Fruit fly (Drosophila melanogaster) whole organism, pupa: ENCODE data around the gene Obp19a.

Experiments used
- CG10348 ChIP-seq: fragments of 200-800 bp; sonication (Bioruptor generic); IDR thresholded peaks from 2 replicates; pipeline ENCODE4 v1.3.6; 2022; ENCODE audit warnings: missing biosample characterization, missing genetic modification characterization
- CG12605 ChIP-seq: fragments of 200-800 bp; sonication (Bioruptor generic); IDR thresholded peaks from 2 replicates; pipeline ENCODE4 v1.3.6; 2022; ENCODE audit warnings: missing biosample characterization, missing genetic modification characterization
- CG13204 ChIP-seq: fragments of 200-800 bp; sonication (Bioruptor generic); optimal IDR thresholded peaks from 2 replicates; lab custom pipeline; 2018; ENCODE audit warnings: missing biosample characterization, mild to moderate bottlenecking, missing genetic modification characterization, moderate library complexity
- CG14655 ChIP-seq: fragments of 200-800 bp; sonication (Bioruptor generic); optimal IDR thresholded peaks from 3 replicates; lab custom pipeline; 2017; ENCODE audit warnings: mild to moderate bottlenecking, missing biosample characterization, missing genetic modification reagents, missing genetic modification characterization
- CG15710 ChIP-seq: fragments of 200-800 bp; sonication (Bioruptor generic); optimal IDR thresholded peaks from 2 replicates; lab custom pipeline; 2018; ENCODE audit warnings: missing biosample characterization, mild to moderate bottlenecking, missing genetic modification characterization, moderate library complexity
- CG17806 ChIP-seq: fragments of 200-800 bp; sonication (Bioruptor generic); optimal IDR thresholded peaks from 2 replicates; lab custom pipeline; 2018; ENCODE audit warnings: missing biosample characterization, mild to moderate bottlenecking, missing genetic modification characterization, moderate library complexity
- CG32121 ChIP-seq: fragments of 200-800 bp; sonication (Bioruptor generic); IDR thresholded peaks from 2 replicates; pipeline ENCODE4 v1.3.6; 2022; ENCODE audit warnings: missing biosample characterization, missing genetic modification characterization
- CG34367 ChIP-seq: fragments of 200-800 bp; sonication (Bioruptor generic); optimal IDR thresholded peaks from 2 replicates; lab custom pipeline; 2018; ENCODE audit warnings: missing biosample characterization, mild to moderate bottlenecking, missing genetic modification characterization
- CG4496 ChIP-seq: fragments of 200-800 bp; sonication (Bioruptor generic); IDR thresholded peaks from 3 replicates; pipeline ENCODE4 v1.3.6; 2022; ENCODE audit warnings: missing biosample characterization, missing genetic modification characterization
- CG8159 ChIP-seq: fragments of 200-800 bp; sonication (Bioruptor generic); optimal IDR thresholded peaks from 3 replicates; lab custom pipeline; 2018; ENCODE audit warnings: missing biosample characterization, mild to moderate bottlenecking, missing genetic modification characterization, moderate library complexity
- CG8301 ChIP-seq: fragments of 200-800 bp; sonication (Bioruptor generic); optimal IDR thresholded peaks from 2 replicates; lab custom pipeline; 2018; ENCODE audit warnings: missing biosample characterization, mild to moderate bottlenecking, missing genetic modification characterization
- CG9948 ChIP-seq: fragments of 200-800 bp; sonication (Bioruptor generic); optimal IDR thresholded peaks from 2 replicates; lab custom pipeline; 2018; ENCODE audit warnings: missing biosample characterization, mild to moderate bottlenecking, missing genetic modification characterization, moderate library complexity
- D1 ChIP-seq: fragments of 200-800 bp; sonication (Bioruptor generic); optimal IDR thresholded peaks from 2 replicates; lab custom pipeline; 2018; ENCODE audit warnings: missing biosample characterization, mild to moderate bottlenecking, missing genetic modification characterization, moderate library complexity
- EcR ChIP-seq: fragments of 200-800 bp; sonication (Bioruptor generic); optimal IDR thresholded peaks from 3 replicates; lab custom pipeline; 2019; ENCODE audit warnings: missing biosample characterization, missing genetic modification characterization, mild to moderate bottlenecking, moderate library complexity, missing genetic modification reagents
- Ets98B ChIP-seq: fragments of 200-800 bp; sonication (Bioruptor generic); IDR thresholded peaks from 2 replicates; pipeline ENCODE4 v1.3.6; 2022; ENCODE audit warnings: missing biosample characterization, missing genetic modification characterization
- Pif1A ChIP-seq: fragments of 200-800 bp; sonication (Bioruptor generic); optimal IDR thresholded peaks from 3 replicates; lab custom pipeline; 2016; ENCODE audit warnings: missing biosample characterization, missing genetic modification characterization
- Pif1B ChIP-seq: fragments of 200-800 bp; sonication (Bioruptor generic); optimal IDR thresholded peaks from 3 replicates; lab custom pipeline; 2016; ENCODE audit warnings: missing biosample characterization, missing genetic modification characterization
- Snoo ChIP-seq: fragments of 200-800 bp; sonication (Bioruptor generic); optimal IDR thresholded peaks from 3 replicates; lab custom pipeline; 2017; ENCODE audit warnings: missing biosample characterization, mild to moderate bottlenecking, missing genetic modification characterization, inconsistent platforms
- fd96Ca ChIP-seq: fragments of 200-800 bp; sonication (Bioruptor generic); IDR thresholded peaks from 3 replicates; pipeline ENCODE4 v1.3.6; 2022; ENCODE audit warnings: missing biosample characterization, missing genetic modification characterization
- gl ChIP-seq: fragments of 200-800 bp; sonication (Bioruptor generic); optimal IDR thresholded peaks from 2 replicates; lab custom pipeline; 2018; ENCODE audit warnings: missing biosample characterization, mild to moderate bottlenecking, missing genetic modification characterization
- rn ChIP-seq: fragments of 200-800 bp; sonication (Bioruptor generic); IDR thresholded peaks from 2 replicates; pipeline ENCODE4 v1.3.6; 2022; ENCODE audit warnings: missing biosample characterization, missing genetic modification characterization

Obp19a gene

dm6 chrX:20415444-20415843, at the start of gene Obp19a:
Obp19a (plus strand) TSS chrX:20415744.
- TF ChIP-seq CG10348 (GFP tag; lab: Robert Waterston, UW) (no peak), CG8301 (no peak), fd96Ca (GFP tag; lab: Robert Waterston, UW) (no peak)

- TF ChIP-seq CG8301 (no peak), Pif1B (GFP tag; lab: Kevin White, UChicago) (no peak), CG14655 (GFP tag; lab: Kevin White, UChicago) (no peak), CG4496 (GFP tag; lab: Robert Waterston, UW) (no peak), CG34367 (tag; lab: Kevin White, UChicago) (no peak), Pif1A (GFP tag; lab: Kevin White, UChicago) (no peak), CG8159 (tag; lab: Kevin White, UChicago) (no peak), Snoo (tag; lab: Kevin White, UChicago) (no peak), CG17806 (no peak), CG32121 (GFP tag; lab: Robert Waterston, UW) (no peak), CG12605 (no peak), CG15710 (tag; lab: Kevin White, UChicago) (no peak), EcR (GFP tag; lab: Kevin White, UChicago) (no peak), gl (tag; lab: Kevin White, UChicago) (no peak), rn (GFP tag; lab: Robert Waterston, UW) (no peak), CG9948 (tag; lab: Kevin White, UChicago) (no peak)
These were observed 39.1 kb upstream of the Obp19a start, which contains the start of gene CG12679 for dm6 chrX:20376422-20376821. CG12679 (minus strand) TSS chrX:20376522.

dm6 chrX:20385865-20386264, 29.7 kb upstream of the Obp19a start:
- TF ChIP-seq Pif1B (GFP tag; lab: Kevin White, UChicago), result no peak
- no peak for TF ChIP-seq CG15710 (tag; lab: Kevin White, UChicago)
- TF ChIP-seq Ets98B (GFP tag; lab: Robert Waterston, UW), result no peak
- TF ChIP-seq CG8301, result no peak
- no peak for TF ChIP-seq EcR (GFP tag; lab: Kevin White, UChicago)
- no peak for TF ChIP-seq rn (GFP tag; lab: Robert Waterston, UW)
- no peak for TF ChIP-seq CG4496 (GFP tag; lab: Robert Waterston, UW)
- no peak for TF ChIP-seq Snoo (tag; lab: Kevin White, UChicago)
- TF ChIP-seq gl (tag; lab: Kevin White, UChicago), result no peak
- no peak for TF ChIP-seq CG14655 (GFP tag; lab: Kevin White, UChicago)
- TF ChIP-seq CG8159 (tag; lab: Kevin White, UChicago), result no peak
- no peak for TF ChIP-seq CG17806

dm6 chrX:20389633-20390032, 25.9 kb upstream of the Obp19a start:
- no peak for TF ChIP-seq Pif1A (GFP tag; lab: Kevin White, UChicago)
- TF ChIP-seq Snoo (tag; lab: Kevin White, UChicago), result no peak
- TF ChIP-seq gl (tag; lab: Kevin White, UChicago), result no peak
- TF ChIP-seq EcR (GFP tag; lab: Kevin White, UChicago), result no peak
- TF ChIP-seq CG8301, result no peak
- no peak for TF ChIP-seq CG10348 (GFP tag; lab: Robert Waterston, UW)
- no peak for TF ChIP-seq CG4496 (GFP tag; lab: Robert Waterston, UW)
- no peak for TF ChIP-seq rn (GFP tag; lab: Robert Waterston, UW)
- TF ChIP-seq CG14655 (GFP tag; lab: Kevin White, UChicago), result no peak
- no peak for TF ChIP-seq fd96Ca (GFP tag; lab: Robert Waterston, UW)
- no peak for TF ChIP-seq CG8159 (tag; lab: Kevin White, UChicago)
- TF ChIP-seq CG32121 (GFP tag; lab: Robert Waterston, UW), result no peak
- TF ChIP-seq Pif1B (GFP tag; lab: Kevin White, UChicago), result no peak

- no peak for TF ChIP-seq fd96Ca (GFP tag; lab: Robert Waterston, UW)
- TF ChIP-seq CG9948 (tag; lab: Kevin White, UChicago), result no peak
- no peak for TF ChIP-seq D1 (tag; lab: Kevin White, UChicago)
These were observed 24.8 kb upstream of the Obp19a start, which contains the start of gene jb for dm6 chrX:20390706-20391105. jb (minus strand) TSS chrX:20390806.

- TF ChIP-seq CG12605 (no peak), EcR (GFP tag; lab: Kevin White, UChicago) (no peak), CG4496 (GFP tag; lab: Robert Waterston, UW) (no peak), CG34367 (tag; lab: Kevin White, UChicago) (no peak)
These were observed 24.3 kb upstream of the Obp19a start for dm6 chrX:20391230-20391629.

dm6 chrX:20393580-20393979, 22.0 kb upstream of the Obp19a start, which contains the start of gene Syx16:
Syx16 (minus strand) TSS chrX:20393751.
- no peak for TF ChIP-seq CG8159 (tag; lab: Kevin White, UChicago)
- no peak for TF ChIP-seq EcR (GFP tag; lab: Kevin White, UChicago)
- no peak for TF ChIP-seq CG13204
- no peak for TF ChIP-seq Snoo (tag; lab: Kevin White, UChicago)
- TF ChIP-seq fd96Ca (GFP tag; lab: Robert Waterston, UW), result no peak
- TF ChIP-seq Pif1B (GFP tag; lab: Kevin White, UChicago), result no peak
- no peak for TF ChIP-seq Pif1A (GFP tag; lab: Kevin White, UChicago)
- no peak for TF ChIP-seq CG4496 (GFP tag; lab: Robert Waterston, UW)
- TF ChIP-seq CG10348 (GFP tag; lab: Robert Waterston, UW), result no peak
- no peak for TF ChIP-seq CG8301
- no peak for TF ChIP-seq CG32121 (GFP tag; lab: Robert Waterston, UW)
- TF ChIP-seq CG9948 (tag; lab: Kevin White, UChicago), result no peak
- no peak for TF ChIP-seq D1 (tag; lab: Kevin White, UChicago)
- TF ChIP-seq gl (tag; lab: Kevin White, UChicago), result no peak
- TF ChIP-seq Ets98B (GFP tag; lab: Robert Waterston, UW), result no peak
- TF ChIP-seq CG12605, result no peak
